Worm (Caenorhabditis elegans) whole organism, L3 larva: ENCODE results near the gene ule-3.

Experiments used
- ZK546.5 ChIP-seq: sonication (generic microtip); optimal IDR thresholded peaks from 2 replicates; lab custom pipeline; 2017; ENCODE audit warnings: missing biosample characterization, missing genetic modification characterization
- egl-27 ChIP-seq: sonication (generic microtip); optimal IDR thresholded peaks from 4 replicates; lab custom pipeline; 2017; ENCODE audit warnings: missing biosample characterization, missing genetic modification reagents, missing genetic modification characterization
- elt-2 ChIP-seq: sonication (generic microtip); optimal IDR thresholded peaks from 2 replicates; lab custom pipeline; 2016; ENCODE audit warnings: missing genetic modification reagents, mild to moderate bottlenecking, missing genetic modification characterization, missing compliant biosample characterization
- elt-3 ChIP-seq, 3 experiments: fragments of 150-350 bp in 1 of 3; sonication (generic microtip) in 2 of 3; optimal IDR thresholded peaks; 2 replicates in 2 of 3; 4 replicates in 1 of 3; lab custom pipeline; 2014 to 2017; ENCODE audit warnings: missing biosample characterization in 3 of 3, missing genetic modification characterization in 3 of 3
- fos-1 ChIP-seq: fragments of 150-350 bp; optimal IDR thresholded peaks from 2 replicates; lab custom pipeline; 2014; ENCODE audit warnings: missing biosample characterization, missing genetic modification characterization
- lin-15B ChIP-seq: fragments of 150-350 bp; optimal IDR thresholded peaks from 2 replicates; lab custom pipeline; 2014; ENCODE audit warnings: missing biosample characterization, missing genetic modification characterization
- nhr-23 ChIP-seq: fragments of 150-350 bp; optimal IDR thresholded peaks from 2 replicates; lab custom pipeline; 2014; ENCODE audit warnings: missing biosample characterization, missing genetic modification reagents, missing genetic modification characterization
- nhr-25 ChIP-seq: sonication (generic microtip); optimal IDR thresholded peaks from 2 replicates; lab custom pipeline; 2017; ENCODE audit warnings: missing biosample characterization, missing genetic modification characterization
- nhr-76 ChIP-seq: fragments of 150-350 bp; sonication (generic microtip); optimal IDR thresholded peaks from 5 replicates; lab custom pipeline; 2014; ENCODE audit warnings: missing biosample characterization, missing genetic modification characterization
- nhr-77 ChIP-seq: fragments of 150-350 bp; optimal IDR thresholded peaks from 2 replicates; lab custom pipeline; 2014; ENCODE audit warnings: missing biosample characterization, missing genetic modification characterization
- skn-1 ChIP-seq: fragments of 150-350 bp; optimal IDR thresholded peaks from 2 replicates; lab custom pipeline; 2014; ENCODE audit warnings: missing biosample characterization, missing genetic modification characterization
- snpc-4 ChIP-seq: fragments of 150-350 bp; optimal IDR thresholded peaks from 2 replicates; lab custom pipeline; 2014; ENCODE audit warnings: missing biosample characterization, missing genetic modification characterization
- tbx-2 ChIP-seq: sonication (generic microtip); optimal IDR thresholded peaks from 2 replicates; lab custom pipeline; 2016; ENCODE audit warnings: mild to moderate bottlenecking, missing genetic modification characterization, missing compliant biosample characterization
- unc-39 ChIP-seq: sonication (generic microtip); optimal IDR thresholded peaks from 4 replicates; lab custom pipeline; 2017; ENCODE audit warnings: missing biosample characterization, missing genetic modification characterization

DNA sequence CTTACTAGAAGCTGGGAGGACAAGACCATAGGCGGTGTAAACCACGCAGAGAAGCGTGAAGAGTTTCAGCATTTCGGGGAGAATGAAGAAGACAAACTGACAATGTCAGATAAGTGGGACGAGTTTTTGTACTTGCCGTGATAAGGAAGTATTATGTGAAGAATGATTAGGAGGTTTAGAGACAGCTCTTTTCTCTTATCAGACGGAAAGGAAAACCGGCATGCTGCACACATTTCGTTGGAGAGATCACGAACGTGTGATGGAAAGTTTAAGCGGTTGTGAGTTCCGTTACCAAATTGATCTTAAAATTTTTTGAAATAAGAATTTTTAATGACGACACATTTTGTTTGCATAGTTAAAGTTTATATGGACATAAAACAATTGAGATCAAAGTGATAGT, 43.0 kb upstream of the ule-3 start, which contains the start of gene F28H7.3:
- TF ChIP-seq elt-3 (tag; optimal IDR thresholded peaks at IDR 0.05; lab: Kevin White, UChicago) (no peak), nhr-23 (no peak), unc-39 (tag; lab: Kevin White, UChicago) (no peak), tbx-2 (tag; lab: Kevin White, UChicago) (no peak), egl-27 (tag; lab: Kevin White, UChicago) (no peak), ZK546.5 (tag; lab: Kevin White, UChicago) (no peak), elt-2 (peak; percentile 95), skn-1 (tag; lab: Kevin White, UChicago) (no peak), nhr-76 (no peak), snpc-4 (tag; lab: Kevin White, UChicago) (no peak), fos-1 (tag; lab: Kevin White, UChicago) (no peak), nhr-25 (tag; lab: Kevin White, UChicago) (no peak), lin-15B (tag; lab: Kevin White, UChicago) (no peak), nhr-77 (no peak)
